Fruit fly (Drosophila melanogaster) whole organism, embryonic: Measurements from ENCODE around the gene Bug22.

ENCODE experiments used
- Asciz ChIP-seq: fragments of 200-800 bp; sonication (Bioruptor generic); optimal IDR thresholded peaks from 2 replicates; lab custom pipeline; 2017; ENCODE audit warnings: missing biosample characterization, mild to moderate bottlenecking, missing genetic modification characterization, missing genetic modification reagents
- CG12104 ChIP-seq: fragments of 200-800 bp; sonication (Bioruptor generic); optimal IDR thresholded peaks from 3 replicates; lab custom pipeline; 2016; ENCODE audit warnings: missing biosample characterization, missing genetic modification characterization
- CG12236 ChIP-seq: fragments of 200-800 bp; sonication (Bioruptor generic); optimal IDR thresholded peaks from 2 replicates; lab custom pipeline; 2016; ENCODE audit warnings: missing biosample characterization, missing genetic modification characterization
- CG12391 ChIP-seq: fragments of 200-800 bp; sonication (Bioruptor generic); optimal IDR thresholded peaks from 3 replicates; lab custom pipeline; 2018; ENCODE audit warnings: missing biosample characterization, mild to moderate bottlenecking, missing genetic modification characterization, moderate library complexity
- CG15514 ChIP-seq: fragments of 200-800 bp; sonication (Bioruptor generic); optimal IDR thresholded peaks from 3 replicates; lab custom pipeline; 2017; ENCODE audit warnings: missing biosample characterization, missing genetic modification characterization, mild to moderate bottlenecking, moderate library complexity, missing genetic modification reagents
- CG15696 ChIP-seq: fragments of 200-800 bp; sonication (Bioruptor generic); optimal IDR thresholded peaks from 2 replicates; lab custom pipeline; 2019; ENCODE audit warnings: missing biosample characterization, mild to moderate bottlenecking, missing genetic modification characterization, moderate library complexity
- CG1602 ChIP-seq: fragments of 200-800 bp; sonication (Bioruptor generic); optimal IDR thresholded peaks from 3 replicates; lab custom pipeline; 2016; ENCODE audit warnings: missing biosample characterization, missing genetic modification characterization
- CG17186 ChIP-seq: fragments of 200-800 bp; sonication (Bioruptor generic); optimal IDR thresholded peaks from 3 replicates; lab custom pipeline; 2017; ENCODE audit warnings: missing biosample characterization, missing genetic modification reagents, missing genetic modification characterization
- CG17328 ChIP-seq: fragments of 200-800 bp; sonication (Bioruptor generic); IDR thresholded peaks from 2 replicates; pipeline ENCODE4 v1.3.6; 2022; ENCODE audit warnings: missing biosample characterization, missing genetic modification characterization
- CG18262 ChIP-seq: fragments of 200-800 bp; optimal IDR thresholded peaks from 3 replicates; lab custom pipeline; 2019; ENCODE audit warnings: missing biosample characterization, mild to moderate bottlenecking, missing genetic modification characterization, moderate library complexity
- CG31441 ChIP-seq: fragments of 200-800 bp; sonication (Bioruptor generic); IDR thresholded peaks from 2 replicates; pipeline ENCODE4 v1.3.6; 2022; ENCODE audit warnings: missing biosample characterization, missing genetic modification characterization
- CG34376 ChIP-seq: fragments of 200-800 bp; sonication (Bioruptor generic); optimal IDR thresholded peaks from 2 replicates; lab custom pipeline; 2018; ENCODE audit warnings: missing biosample characterization, mild to moderate bottlenecking, missing genetic modification characterization
- CG3995 ChIP-seq: fragments of 200-800 bp; sonication (Bioruptor generic); optimal IDR thresholded peaks from 3 replicates; lab custom pipeline; 2016; ENCODE audit warnings: missing biosample characterization, missing genetic modification characterization
- CG4360 ChIP-seq: fragments of 200-800 bp; sonication (Bioruptor generic); IDR thresholded peaks from 2 replicates; pipeline ENCODE4 v1.3.6; 2022; ENCODE audit warnings: missing biosample characterization, missing genetic modification characterization
- CG4404 ChIP-seq: fragments of 200-800 bp; sonication (Bioruptor generic); IDR thresholded peaks from 2 replicates; pipeline ENCODE4 v1.3.6; 2022; ENCODE audit warnings: missing biosample characterization, missing genetic modification characterization
- CG6765 ChIP-seq: fragments of 200-800 bp; sonication (Bioruptor generic); optimal IDR thresholded peaks from 3 replicates; lab custom pipeline; 2017; ENCODE audit warnings: missing biosample characterization, mild to moderate bottlenecking, missing genetic modification characterization
- CG9437 ChIP-seq: fragments of 200-800 bp; sonication (Bioruptor generic); optimal IDR thresholded peaks from 2 replicates; lab custom pipeline; 2018; ENCODE audit warnings: missing biosample characterization, mild to moderate bottlenecking, missing genetic modification characterization
- CG9609 ChIP-seq: fragments of 200-800 bp; sonication (Bioruptor generic); optimal IDR thresholded peaks from 3 replicates; lab custom pipeline; 2016; ENCODE audit warnings: missing biosample characterization, missing genetic modification characterization
- CG9797 ChIP-seq: fragments of 200-800 bp; sonication (Bioruptor generic); optimal IDR thresholded peaks from 3 replicates; lab custom pipeline; 2018; ENCODE audit warnings: missing biosample characterization, mild to moderate bottlenecking, missing genetic modification characterization
- CrebB ChIP-seq: fragments of 200-800 bp; sonication (Bioruptor generic); optimal IDR thresholded peaks from 3 replicates; lab custom pipeline; 2018; ENCODE audit warnings: missing biosample characterization, mild to moderate bottlenecking, missing genetic modification characterization
- D ChIP-seq, 2 experiments: fragments of 200-800 bp in 1 of 2; fragments of >200 bp in 1 of 2; sonication (Bioruptor generic) in 1 of 2; optimal IDR thresholded peaks; 2 replicates in 1 of 2; 3 replicates in 1 of 2; lab custom pipeline; 2017; ENCODE audit warnings: mild to moderate bottlenecking in 1 of 2, missing biosample characterization in 1 of 2, missing genetic modification characterization in 1 of 2, missing genetic modification reagents in 1 of 2
- Dref ChIP-seq: fragments of 200-800 bp; sonication (Bioruptor generic); IDR thresholded peaks from 2 replicates; pipeline ENCODE4 v1.3.6; 2022; ENCODE audit warnings: missing biosample characterization, missing genetic modification characterization
- ERR ChIP-seq: fragments of 200-800 bp; sonication (Bioruptor generic); optimal IDR thresholded peaks from 2 replicates; lab custom pipeline; 2016; ENCODE audit warnings: missing biosample characterization, missing genetic modification characterization
- Elba2 ChIP-seq: fragments of 200-800 bp; sonication (Bioruptor generic); optimal IDR thresholded peaks from 3 replicates; lab custom pipeline; 2016; ENCODE audit warnings: missing biosample characterization, missing genetic modification characterization
- Fer1 ChIP-seq: fragments of 200-800 bp; sonication (Bioruptor generic); optimal IDR thresholded peaks from 2 replicates; lab custom pipeline; 2017; ENCODE audit warnings: missing biosample characterization, mild to moderate bottlenecking, missing genetic modification characterization
- H15 ChIP-seq: fragments of 200-800 bp; sonication (Bioruptor generic); IDR thresholded peaks from 3 replicates; pipeline ENCODE4 v1.3.6; 2022; ENCODE audit warnings: missing biosample characterization, missing genetic modification characterization
- MESR4 ChIP-seq: fragments of 200-800 bp; sonication (Bioruptor generic); optimal IDR thresholded peaks from 2 replicates; lab custom pipeline; 2018; ENCODE audit warnings: missing biosample characterization, mild to moderate bottlenecking, missing genetic modification characterization, moderate library complexity
- Nf-YC ChIP-seq: fragments of 200-800 bp; optimal IDR thresholded peaks from 3 replicates; lab custom pipeline; 2019; ENCODE audit warnings: missing biosample characterization, mild to moderate bottlenecking, missing genetic modification characterization, moderate library complexity
- Scr ChIP-seq: fragments of 200-800 bp; sonication (Bioruptor generic); IDR thresholded peaks from 2 replicates; pipeline ENCODE4 v1.3.6; 2022; ENCODE audit warnings: missing biosample characterization, missing genetic modification characterization; ENCODE audit not compliant: partially characterized antibody
- Sry-δ ChIP-seq: fragments of 200-800 bp; sonication (Bioruptor generic); optimal IDR thresholded peaks from 2 replicates; lab custom pipeline; 2016; ENCODE audit warnings: missing biosample characterization, missing genetic modification characterization
- az2 ChIP-seq: fragments of 200-800 bp; sonication (Bioruptor generic); optimal IDR thresholded peaks from 3 replicates; lab custom pipeline; 2016; ENCODE audit warnings: missing biosample characterization, missing genetic modification characterization
- bbx ChIP-seq: fragments of 200-800 bp; sonication (Bioruptor generic); IDR thresholded peaks from 2 replicates; pipeline ENCODE4 v1.3.6; 2022; ENCODE audit warnings: missing biosample characterization, missing genetic modification characterization; ENCODE audit not compliant: partially characterized antibody
- cas ChIP-seq: fragments of 200-800 bp; sonication (Bioruptor generic); IDR thresholded peaks from 2 replicates; pipeline ENCODE4 v1.3.6; 2022; ENCODE audit warnings: missing biosample characterization, missing genetic modification characterization
- chn ChIP-seq: fragments of 200-800 bp; sonication (Bioruptor generic); optimal IDR thresholded peaks from 2 replicates; lab custom pipeline; 2016; ENCODE audit warnings: missing biosample characterization, missing genetic modification characterization
- corto ChIP-seq: fragments of 200-800 bp; sonication (Bioruptor generic); optimal IDR thresholded peaks from 2 replicates; lab custom pipeline; 2016; ENCODE audit warnings: missing biosample characterization, mild to moderate bottlenecking, missing genetic modification characterization, moderate library complexity
- da ChIP-seq: fragments of 200-800 bp; sonication (Bioruptor generic); optimal IDR thresholded peaks from 2 replicates; lab custom pipeline; 2016; ENCODE audit warnings: missing biosample characterization, missing genetic modification characterization
- eve ChIP-seq, 2 experiments: fragments of >200 bp; optimal IDR thresholded peaks; 2 replicates each; lab custom pipeline; 2017; ENCODE audit warnings: missing biosample characterization in 2 of 2, missing genetic modification characterization in 2 of 2
- exex ChIP-seq: fragments of 200-800 bp; sonication (Bioruptor generic); optimal IDR thresholded peaks from 4 replicates; lab custom pipeline; 2018; ENCODE audit warnings: missing biosample characterization, mild to moderate bottlenecking, missing genetic modification characterization, moderate library complexity
- grn ChIP-seq: fragments of 200-800 bp; sonication (Bioruptor generic); optimal IDR thresholded peaks from 3 replicates; lab custom pipeline; 2017; ENCODE audit warnings: missing biosample characterization, missing genetic modification characterization
- maf-S ChIP-seq: fragments of 200-800 bp; sonication (Bioruptor generic); optimal IDR thresholded peaks from 2 replicates; lab custom pipeline; 2016; ENCODE audit warnings: missing biosample characterization, missing genetic modification characterization
- nom ChIP-seq: fragments of 200-800 bp; sonication (Bioruptor generic); optimal IDR thresholded peaks from 2 replicates; lab custom pipeline; 2017; ENCODE audit warnings: missing biosample characterization, missing genetic modification characterization, mild to moderate bottlenecking, moderate library complexity, missing genetic modification reagents
- onecut ChIP-seq: fragments of 200-800 bp; sonication (Bioruptor generic); IDR thresholded peaks from 2 replicates; pipeline ENCODE4 v1.3.6; 2022; ENCODE audit warnings: missing biosample characterization, missing genetic modification characterization
- p53 ChIP-seq: fragments of 200-800 bp; sonication (Bioruptor generic); optimal IDR thresholded peaks from 2 replicates; lab custom pipeline; 2016; ENCODE audit warnings: missing biosample characterization, missing genetic modification characterization
- pzg ChIP-seq: fragments of 200-800 bp; sonication (Bioruptor generic); optimal IDR thresholded peaks from 3 replicates; lab custom pipeline; 2018; ENCODE audit warnings: missing biosample characterization, mild to moderate bottlenecking, missing genetic modification characterization, moderate library complexity
- sens ChIP-seq: fragments of 200-800 bp; sonication (Bioruptor generic); peaks from one replicate; lab custom pipeline; 2016; ENCODE audit warnings: missing biosample characterization, missing genetic modification characterization
- so ChIP-seq: fragments of 200-800 bp; sonication (Bioruptor generic); IDR thresholded peaks from 3 replicates; pipeline ENCODE4 v1.3.6; 2022; ENCODE audit warnings: missing biosample characterization, missing genetic modification characterization
- stwl ChIP-seq: fragments of 200-800 bp; sonication (Bioruptor generic); optimal IDR thresholded peaks from 3 replicates; lab custom pipeline; 2018; ENCODE audit warnings: missing biosample characterization, mild to moderate bottlenecking, missing genetic modification characterization, moderate library complexity
- trh ChIP-seq: fragments of 200-800 bp; sonication (Bioruptor generic); optimal IDR thresholded peaks from 2 replicates; lab custom pipeline; 2016; ENCODE audit warnings: missing biosample characterization, missing genetic modification characterization
- ttk ChIP-seq: fragments of 200-800 bp; sonication (Bioruptor generic); IDR thresholded peaks from 2 replicates; pipeline ENCODE4 v2.1.2; 2022; ENCODE audit warnings: missing biosample characterization, missing genetic modification characterization

Bug22 gene

dm6 chr2L:10395642-10396487 is 34.9 kb downstream of the Bug22 start, which contains the start of gene Mdh1 (continued):
- no peak for TF ChIP-seq trh
- TF ChIP-seq Asciz (GFP tag; lab: Kevin White, UChicago), result no peak
- no peak for TF ChIP-seq CG12236 (GFP tag; lab: Kevin White, UChicago)
- peak; percentile 72 for TF ChIP-seq CG15514 (GFP tag; lab: Kevin White, UChicago)
- TF ChIP-seq CG9437 (GFP tag; lab: Kevin White, UChicago), result peak; percentile 63
- TF ChIP-seq maf-S (GFP tag; lab: Kevin White, UChicago), result no peak
- TF ChIP-seq CG18262 (tag; lab: Kevin White, UChicago), result no peak
- TF ChIP-seq p53 (GFP tag; lab: Kevin White, UChicago), result no peak
- TF ChIP-seq nom (GFP tag; lab: Kevin White, UChicago), result peak; percentile 52
- peak; percentile 8 for TF ChIP-seq az2 (GFP tag; lab: Kevin White, UChicago)
- TF ChIP-seq ERR (GFP tag; lab: Kevin White, UChicago), result peak; percentile 91
- no peak for TF ChIP-seq CG9797 (GFP tag; lab: Kevin White, UChicago)
- TF ChIP-seq Nf-YC (tag; lab: Kevin White, UChicago), result peak; percentile 29
- TF ChIP-seq sens (GFP tag; lab: Kevin White, UChicago), result peak; percentile 75
- peak; percentile 35 for TF ChIP-seq CG17186
- TF ChIP-seq ttk (GFP tag; lab: Robert Waterston, UW), result no peak
- TF ChIP-seq CG3995 (GFP tag; lab: Kevin White, UChicago), result peak; percentile 99
- peak; percentile 97 for TF ChIP-seq CG31441
- TF ChIP-seq Sry-δ, result peak; percentile 53
- TF ChIP-seq CG15696, result no peak
- TF ChIP-seq da (GFP tag; lab: Kevin White, UChicago), result no peak
- TF ChIP-seq pzg, result peak; percentile 35
- TF ChIP-seq CrebB (tag; lab: Kevin White, UChicago), result no peak
- TF ChIP-seq CG34376, result peak; percentile 37
- TF ChIP-seq CG12391 (tag; lab: Kevin White, UChicago), result peak; percentile 40
- TF ChIP-seq MESR4 (GFP tag; lab: Kevin White, UChicago), result peak; percentile 70
- TF ChIP-seq grn (GFP tag; lab: Kevin White, UChicago), result no peak
- TF ChIP-seq Dref, result peak; percentile 58
- TF ChIP-seq CG4404 (GFP tag; lab: Robert Waterston, UW), result no peak
- TF ChIP-seq so, result no peak
- no peak for TF ChIP-seq cas (GFP tag; lab: Robert Waterston, UW)
- TF ChIP-seq Fer1, result no peak
- peak; percentile 34 for TF ChIP-seq corto (GFP tag; lab: Kevin White, UChicago)
- no peak for TF ChIP-seq CG6765
- no peak for TF ChIP-seq CG1602
- TF ChIP-seq CG4360 (GFP tag; lab: Robert Waterston, UW), result no peak
- peak; percentile 34; the same call in 1 of the 2 replicates for TF ChIP-seq bbx
- peak; percentile 11 for TF ChIP-seq stwl (tag; lab: Kevin White, UChicago)
- peak; percentile 19 for TF ChIP-seq exex (tag; lab: Kevin White, UChicago)
- TF ChIP-seq H15 (GFP tag; lab: Robert Waterston, UW), result no peak
- no peak for TF ChIP-seq chn (GFP tag; lab: Kevin White, UChicago)
- no peak for TF ChIP-seq CG12104 (GFP tag; lab: Kevin White, UChicago)
- TF ChIP-seq D (optimal IDR thresholded peaks at IDR 0.05; lab: Kevin White, UChicago), result no peak
- TF ChIP-seq D (GFP tag; optimal IDR thresholded peaks at IDR 0.05; lab: Kevin White, UChicago), result no peak
- TF ChIP-seq eve (GFP tag; optimal IDR thresholded peaks at IDR 0.05; lab: Kevin White, UChicago), result peak in 1 of 2 experiments; percentile 67
- TF ChIP-seq onecut (GFP tag; lab: Robert Waterston, UW), result no peak
- TF ChIP-seq Elba2 (GFP tag; lab: Kevin White, UChicago), result peak; percentile 92
- TF ChIP-seq CG9609 (GFP tag; lab: Kevin White, UChicago), result no peak
- no peak for TF ChIP-seq CG17328
- TF ChIP-seq Scr (GFP tag; lab: Robert Waterston, UW), result 0 out of 2 replicates have a peak, but pooled peaks have one; percentile 35
